Fruit fly (Drosophila melanogaster) whole organism, embryonic: ENCODE data around the gene Xport-B.

ENCODE experiments used
- Atf-2 ChIP-seq: fragments of 200-800 bp; sonication (Bioruptor generic); optimal IDR thresholded peaks from 2 replicates; lab custom pipeline; 2016; ENCODE audit warnings: missing biosample characterization, missing genetic modification characterization
- B-H1 ChIP-seq: fragments of 200-800 bp; sonication (Bioruptor generic); IDR thresholded peaks from 3 replicates; pipeline ENCODE4 v1.3.6; 2022; ENCODE audit warnings: missing biosample characterization, missing genetic modification characterization
- Blimp-1 ChIP-seq: fragments of 200-800 bp; sonication (Bioruptor generic); optimal IDR thresholded peaks from 3 replicates; lab custom pipeline; 2018; ENCODE audit warnings: missing biosample characterization, missing genetic modification characterization, mild to moderate bottlenecking, moderate library complexity, missing genetic modification reagents
- C15 ChIP-seq: fragments of 200-800 bp; sonication (Bioruptor generic); IDR thresholded peaks from 3 replicates; pipeline ENCODE4 v1.3.6; 2022; ENCODE audit warnings: missing biosample characterization, missing genetic modification characterization
- CG10366 ChIP-seq: fragments of 200-800 bp; sonication (Bioruptor generic); IDR thresholded peaks from 2 replicates; pipeline ENCODE4 v1.3.6; 2022; ENCODE audit warnings: missing biosample characterization, missing genetic modification characterization
- CG12299 ChIP-seq: fragments of 200-800 bp; sonication (Bioruptor generic); optimal IDR thresholded peaks from 2 replicates; lab custom pipeline; 2018; ENCODE audit warnings: missing biosample characterization, mild to moderate bottlenecking, missing genetic modification characterization
- CG12659 ChIP-seq: fragments of 200-800 bp; sonication (Bioruptor generic); optimal IDR thresholded peaks from 3 replicates; lab custom pipeline; 2017; ENCODE audit warnings: mild to moderate bottlenecking, missing biosample characterization, missing genetic modification reagents, missing genetic modification characterization
- CG13296 ChIP-seq: fragments of 200-800 bp; sonication (Bioruptor generic); optimal IDR thresholded peaks from 3 replicates; lab custom pipeline; 2018; ENCODE audit warnings: missing biosample characterization, mild to moderate bottlenecking, missing genetic modification characterization
- CG14014 ChIP-seq: fragments of 200-800 bp; sonication (Bioruptor generic); IDR thresholded peaks from 2 replicates; pipeline ENCODE4 v1.3.6; 2022; ENCODE audit warnings: missing biosample characterization, missing genetic modification characterization
- CG17385 ChIP-seq: fragments of 200-800 bp; sonication (Bioruptor generic); optimal IDR thresholded peaks from 3 replicates; lab custom pipeline; 2018; ENCODE audit warnings: missing biosample characterization, mild to moderate bottlenecking, missing genetic modification characterization
- CG17612 ChIP-seq: fragments of 200-800 bp; sonication (Bioruptor generic); IDR thresholded peaks from 2 replicates; pipeline ENCODE4 v1.3.6; 2022; ENCODE audit warnings: missing biosample characterization, missing genetic modification characterization
- CG30020 ChIP-seq: fragments of 200-800 bp; optimal IDR thresholded peaks from 2 replicates; lab custom pipeline; 2019; ENCODE audit warnings: missing biosample characterization, mild to moderate bottlenecking, missing genetic modification characterization, moderate library complexity
- CG31388 ChIP-seq: fragments of 200-800 bp; sonication (Bioruptor generic); optimal IDR thresholded peaks from 2 replicates; lab custom pipeline; 2016; ENCODE audit warnings: missing biosample characterization, missing genetic modification characterization
- CG3163 ChIP-seq: fragments of 200-800 bp; sonication (Bioruptor generic); optimal IDR thresholded peaks from 3 replicates; lab custom pipeline; 2016; ENCODE audit warnings: missing biosample characterization, missing genetic modification characterization
- CG3995 ChIP-seq: fragments of 200-800 bp; sonication (Bioruptor generic); optimal IDR thresholded peaks from 3 replicates; lab custom pipeline; 2016; ENCODE audit warnings: missing biosample characterization, missing genetic modification characterization
- CG42726 ChIP-seq: fragments of 200-800 bp; sonication (Bioruptor generic); IDR thresholded peaks from 2 replicates; pipeline ENCODE4 v1.3.6; 2022; ENCODE audit warnings: missing biosample characterization, missing genetic modification characterization; ENCODE audit not compliant: partially characterized antibody
- CG4424 ChIP-seq: fragments of 200-800 bp; sonication (Bioruptor generic); optimal IDR thresholded peaks from 3 replicates; lab custom pipeline; 2016; ENCODE audit warnings: missing biosample characterization, missing genetic modification characterization
- CG4707 ChIP-seq: fragments of 200-800 bp; sonication (Bioruptor generic); optimal IDR thresholded peaks from 2 replicates; lab custom pipeline; 2018; ENCODE audit warnings: missing biosample characterization, mild to moderate bottlenecking, missing genetic modification characterization, moderate library complexity
- CG4730 ChIP-seq: fragments of 200-800 bp; sonication (Bioruptor generic); IDR thresholded peaks from 2 replicates; pipeline ENCODE4 v1.3.6; 2022; ENCODE audit warnings: missing biosample characterization, missing genetic modification characterization
- CG4820 ChIP-seq: fragments of 200-800 bp; sonication (Bioruptor generic); optimal IDR thresholded peaks from 3 replicates; lab custom pipeline; 2016; ENCODE audit warnings: missing biosample characterization, missing genetic modification characterization
- CG6689 ChIP-seq: fragments of 200-800 bp; sonication (Bioruptor generic); IDR thresholded peaks from 2 replicates; pipeline ENCODE4 v1.3.6; 2022; ENCODE audit warnings: missing biosample characterization, missing genetic modification characterization
- CG7745 ChIP-seq: fragments of 200-800 bp; sonication (Bioruptor generic); optimal IDR thresholded peaks from 2 replicates; lab custom pipeline; 2018; ENCODE audit warnings: missing biosample characterization, mild to moderate bottlenecking, missing genetic modification characterization, moderate library complexity
- CG7839 ChIP-seq: fragments of 200-800 bp; sonication (Bioruptor generic); optimal IDR thresholded peaks from 3 replicates; lab custom pipeline; 2018; ENCODE audit warnings: missing biosample characterization, mild to moderate bottlenecking, missing genetic modification characterization, moderate library complexity
- CG8281 ChIP-seq: fragments of 200-800 bp; sonication (Bioruptor generic); optimal IDR thresholded peaks from 2 replicates; lab custom pipeline; 2018; ENCODE audit warnings: missing biosample characterization, mild to moderate bottlenecking, missing genetic modification characterization, moderate library complexity
- CG8478 ChIP-seq: fragments of >200 bp; optimal IDR thresholded peaks from 2 replicates; lab custom pipeline; 2018
- D19B ChIP-seq: fragments of 200-800 bp; sonication (Bioruptor generic); optimal IDR thresholded peaks from 2 replicates; lab custom pipeline; 2017; ENCODE audit warnings: missing biosample characterization, mild to moderate bottlenecking, missing genetic modification characterization
- Deaf1 ChIP-seq: fragments of 200-800 bp; optimal IDR thresholded peaks from 3 replicates; lab custom pipeline; 2019; ENCODE audit warnings: missing biosample characterization, mild to moderate bottlenecking, missing genetic modification characterization, moderate library complexity
- Dip2 ChIP-seq: fragments of 200-800 bp; sonication (Bioruptor generic); IDR thresholded peaks from 2 replicates; pipeline ENCODE4 v1.3.6; 2022; ENCODE audit warnings: missing biosample characterization, missing genetic modification characterization
- H2.0 ChIP-seq: fragments of 200-800 bp; sonication (Bioruptor generic); IDR thresholded peaks from 2 replicates; pipeline ENCODE4 v1.3.6; 2022; ENCODE audit warnings: missing biosample characterization, missing genetic modification characterization
- Hmx ChIP-seq: fragments of 200-800 bp; sonication (Bioruptor generic); optimal IDR thresholded peaks from 2 replicates; lab custom pipeline; 2016; ENCODE audit warnings: missing biosample characterization, missing genetic modification characterization
- Hsf ChIP-seq: fragments of 200-800 bp; sonication (Bioruptor generic); optimal IDR thresholded peaks from 3 replicates; lab custom pipeline; 2016; ENCODE audit warnings: missing biosample characterization, missing genetic modification characterization
- Oaz ChIP-seq: fragments of 200-800 bp; sonication (Bioruptor generic); IDR thresholded peaks from 2 replicates; pipeline ENCODE4 v1.3.6; 2022; ENCODE audit warnings: missing biosample characterization, missing genetic modification characterization
- Pdp1 ChIP-seq, 2 experiments: fragments of 200-800 bp; sonication (Bioruptor generic); optimal IDR thresholded peaks; 3 replicates each; lab custom pipeline; 2016; ENCODE audit warnings: missing biosample characterization in 2 of 2, missing genetic modification characterization in 2 of 2, mild to moderate bottlenecking in 1 of 2, moderate library complexity in 1 of 2
- Xbp1 ChIP-seq: fragments of 200-800 bp; sonication (Bioruptor generic); optimal IDR thresholded peaks from 3 replicates; lab custom pipeline; 2016; ENCODE audit warnings: missing biosample characterization, mild to moderate bottlenecking, missing genetic modification characterization
- YL-1 ChIP-seq: fragments of 200-800 bp; sonication (Bioruptor generic); optimal IDR thresholded peaks from 3 replicates; lab custom pipeline; 2017; ENCODE audit warnings: missing biosample characterization, mild to moderate bottlenecking, missing genetic modification characterization
- abd-A ChIP-seq: fragments of 200-800 bp; sonication (Bioruptor generic); optimal IDR thresholded peaks from 3 replicates; lab custom pipeline; 2019; ENCODE audit warnings: missing biosample characterization, mild to moderate bottlenecking, missing genetic modification characterization, moderate library complexity
- bowl ChIP-seq: fragments of 200-800 bp; sonication (Bioruptor generic); IDR thresholded peaks from 2 replicates; pipeline ENCODE4 v1.3.6; 2022; ENCODE audit warnings: missing biosample characterization, missing genetic modification characterization
- chinmo ChIP-seq: fragments of 200-800 bp; sonication (Bioruptor generic); IDR thresholded peaks from 4 replicates; pipeline ENCODE4 v1.3.6; 2022; ENCODE audit warnings: missing biosample characterization, missing genetic modification characterization; ENCODE audit not compliant: partially characterized antibody
- da ChIP-seq: fragments of 200-800 bp; sonication (Bioruptor generic); optimal IDR thresholded peaks from 2 replicates; lab custom pipeline; 2016; ENCODE audit warnings: missing biosample characterization, missing genetic modification characterization
- fd102C ChIP-seq: fragments of 200-800 bp; sonication (Bioruptor generic); optimal IDR thresholded peaks from 2 replicates; lab custom pipeline; 2018; ENCODE audit warnings: missing biosample characterization, mild to moderate bottlenecking, missing genetic modification characterization, moderate library complexity
- gsb-n ChIP-seq: fragments of 200-800 bp; sonication (Bioruptor generic); optimal IDR thresholded peaks from 3 replicates; lab custom pipeline; 2018; ENCODE audit warnings: missing biosample characterization, mild to moderate bottlenecking, missing genetic modification characterization
- gt ChIP-seq: fragments of 200-800 bp; sonication (Bioruptor generic); IDR thresholded peaks from 2 replicates; pipeline ENCODE4 v1.3.6; 2022; ENCODE audit warnings: missing biosample characterization, missing genetic modification characterization
- ham ChIP-seq: fragments of 200-800 bp; sonication (Bioruptor generic); IDR thresholded peaks from 2 replicates; pipeline ENCODE4 v1.3.6; 2022; ENCODE audit warnings: missing biosample characterization, missing genetic modification characterization
- hth ChIP-seq: fragments of >200 bp; optimal IDR thresholded peaks from 2 replicates; lab custom pipeline; 2017; ENCODE audit warnings: inconsistent platforms
- ind ChIP-seq: fragments of 200-800 bp; sonication (Bioruptor generic); optimal IDR thresholded peaks from 3 replicates; lab custom pipeline; 2016; ENCODE audit warnings: missing biosample characterization, missing genetic modification characterization
- jigr1 ChIP-seq: fragments of 200-800 bp; sonication (Bioruptor generic); IDR thresholded peaks from 3 replicates; pipeline ENCODE4 v1.3.6; 2022; ENCODE audit warnings: missing biosample characterization, missing genetic modification characterization
- luna ChIP-seq: fragments of 200-800 bp; sonication (Bioruptor generic); optimal IDR thresholded peaks from 2 replicates; lab custom pipeline; 2016; ENCODE audit warnings: missing biosample characterization, missing genetic modification characterization
- mam ChIP-seq: fragments of 200-800 bp; sonication (Bioruptor generic); optimal IDR thresholded peaks from 3 replicates; lab custom pipeline; 2016; ENCODE audit warnings: missing biosample characterization, missing genetic modification characterization
- odd ChIP-seq: fragments of 200-800 bp; sonication (Bioruptor generic); optimal IDR thresholded peaks from 2 replicates; lab custom pipeline; 2017; ENCODE audit warnings: missing biosample characterization, mild to moderate bottlenecking, missing genetic modification characterization
- pnt ChIP-seq: fragments of 200-800 bp; sonication (Bioruptor generic); optimal IDR thresholded peaks from 3 replicates; lab custom pipeline; 2016; ENCODE audit warnings: missing biosample characterization, missing genetic modification characterization
- ssp ChIP-seq: fragments of 200-800 bp; sonication (Bioruptor generic); IDR thresholded peaks from 2 replicates; pipeline ENCODE4 v1.3.6; 2022; ENCODE audit warnings: missing biosample characterization, missing genetic modification characterization

Gene Xport-B

dm6 chr3R:19905932-19906439 is 9.2 kb downstream of the Xport-B start (continued):
- peak; percentile 58 for TF ChIP-seq abd-A (tag; lab: Kevin White, UChicago)
- peak; percentile 83 for TF ChIP-seq CG10366
- peak; percentile 61 for TF ChIP-seq D19B (GFP tag; lab: Kevin White, UChicago)
- peak; percentile 62 for TF ChIP-seq CG4424
- TF ChIP-seq CG7745 (tag; lab: Kevin White, UChicago), result no peak
- no peak for TF ChIP-seq CG3163 (GFP tag; lab: Kevin White, UChicago)
- peak; percentile 80 for TF ChIP-seq CG12659 (GFP tag; lab: Kevin White, UChicago)
- peak; percentile 45 for TF ChIP-seq Atf-2 (GFP tag; lab: Kevin White, UChicago)
- peak; percentile 85 for TF ChIP-seq ind (GFP tag; lab: Kevin White, UChicago)
- peak; percentile 83 for TF ChIP-seq mam
- peak; percentile 59 for TF ChIP-seq CG17385 (GFP tag; lab: Kevin White, UChicago)
- TF ChIP-seq H2.0 (GFP tag; lab: Robert Waterston, UW), result peak; percentile 74
- TF ChIP-seq odd (GFP tag; lab: Kevin White, UChicago), result peak; percentile 72
- peak; percentile 8 for TF ChIP-seq CG12299 (tag; lab: Kevin White, UChicago)
- peak; percentile 52 for TF ChIP-seq ssp (GFP tag; lab: Robert Waterston, UW)
- TF ChIP-seq CG8478 (lab: Kevin White, UChicago), result no peak
- no peak for TF ChIP-seq CG17612
- no peak for TF ChIP-seq Hmx (GFP tag; lab: Kevin White, UChicago)
- TF ChIP-seq CG4707 (GFP tag; lab: Kevin White, UChicago), result peak; percentile 98
- TF ChIP-seq Deaf1, result peak; percentile 52
- TF ChIP-seq CG14014 (GFP tag; lab: Robert Waterston, UW), result peak; percentile 85
- TF ChIP-seq CG3995, result peak; percentile 44
- TF ChIP-seq CG6689 (GFP tag; lab: Robert Waterston, UW), result peak; percentile 88
- peak; percentile 78 for TF ChIP-seq CG7839
- peak; percentile 46 for TF ChIP-seq CG8281 (tag; lab: Kevin White, UChicago)
- peak; percentile 65 to 74 for TF ChIP-seq Pdp1 (GFP tag; optimal IDR thresholded peaks at IDR 0.05; lab: Kevin White, UChicago)
- TF ChIP-seq CG13296, result peak; percentile 73
- TF ChIP-seq CG4730 (GFP tag; lab: Robert Waterston, UW), result peak; percentile 80
- TF ChIP-seq Xbp1 (GFP tag; lab: Kevin White, UChicago), result peak; percentile 87
- peak; percentile 70; the same call in 2 of the 3 replicates for TF ChIP-seq jigr1
- TF ChIP-seq Dip2 (GFP tag; lab: Robert Waterston, UW), result no peak
- no peak for TF ChIP-seq CG42726 (GFP tag; lab: Robert Waterston, UW)
- peak; percentile 84; the same call in 2 of the 4 replicates for TF ChIP-seq chinmo (GFP tag; lab: Robert Waterston, UW)
- peak; percentile 81 for TF ChIP-seq Hsf
- no peak for TF ChIP-seq gt (GFP tag; lab: Robert Waterston, UW)
- no peak for TF ChIP-seq fd102C (GFP tag; lab: Kevin White, UChicago)
- TF ChIP-seq B-H1 (GFP tag; lab: Robert Waterston, UW), result peak; percentile 76; the same call in 2 of the 3 replicates
- no peak for TF ChIP-seq CG30020 (tag; lab: Kevin White, UChicago)
- peak; percentile 48 for TF ChIP-seq da (GFP tag; lab: Kevin White, UChicago)
- TF ChIP-seq C15 (GFP tag; lab: Robert Waterston, UW), result peak; percentile 67; the same call in 2 of the 3 replicates
- TF ChIP-seq CG31388 (GFP tag; lab: Kevin White, UChicago), result no peak
- peak; percentile 59; the same call in 1 of the 2 replicates for TF ChIP-seq Oaz (GFP tag; lab: Robert Waterston, UW)
- TF ChIP-seq CG4820 (GFP tag; lab: Kevin White, UChicago), result peak; percentile 49
- peak; percentile 23 for TF ChIP-seq gsb-n
- TF ChIP-seq Blimp-1, result peak; percentile 67
- no peak for TF ChIP-seq luna (GFP tag; lab: Kevin White, UChicago)
- peak; percentile 53; the same call in 1 of the 2 replicates for TF ChIP-seq ham (GFP tag; lab: Robert Waterston, UW)
- peak; percentile 47; the same call in 1 of the 2 replicates for TF ChIP-seq bowl
- no peak for TF ChIP-seq hth
- peak; percentile 39 for TF ChIP-seq YL-1
- peak; percentile 64 for TF ChIP-seq pnt
